Fruit fly (Drosophila melanogaster): ENCODE data around the gene RhoGAP71E.

The RhoGAP71E gene

dm6 chr3L:15639978-15640377 is 51.3 kb downstream of the RhoGAP71E start (continued):
- TF ChIP-seq CG31365 (tag; optimal IDR thresholded peaks at IDR 0.05) (no peak), CG2712 (tag; optimal IDR thresholded peaks at IDR 0.05) (peak; percentile 43), CG16815 (GFP tag; optimal IDR thresholded peaks at IDR 0.05) (no peak), pum (GFP tag; optimal IDR thresholded peaks at IDR 0.05) (peak; percentile 10), grau (tag; optimal IDR thresholded peaks at IDR 0.05) (peak; percentile 3), prd (optimal IDR thresholded peaks at IDR 0.05) (no peak), prd (GFP tag; IDR thresholded peaks at IDR 0.05) (peak; percentile 58; the same call in 1 of the 3 replicates), CG11696 (GFP tag; IDR thresholded peaks at IDR 0.05) (no peak), D (optimal IDR thresholded peaks at IDR 0.05) (no peak), D (GFP tag; optimal IDR thresholded peaks at IDR 0.05) (no peak), tx (GFP tag; optimal IDR thresholded peaks at IDR 0.05) (no peak), pnt (GFP tag; optimal IDR thresholded peaks at IDR 0.05) (peak; percentile 16), NC2β (GFP tag; optimal IDR thresholded peaks at IDR 0.05) (peak; percentile 1), zf30C (GFP tag; optimal IDR thresholded peaks at IDR 0.05) (peak; percentile 33), row (GFP tag; IDR thresholded peaks at IDR 0.05) (0 out of 3 replicates have a peak, but pooled peaks have one; percentile 35), sob (GFP tag; IDR thresholded peaks at IDR 0.05) (no peak), crc (GFP tag; optimal IDR thresholded peaks at IDR 0.05) (no peak), CG13123 (GFP tag; optimal IDR thresholded peaks at IDR 0.05) (no peak), kay (GFP tag; optimal IDR thresholded peaks at IDR 0.05) (no peak), NfI (GFP tag; optimal IDR thresholded peaks at IDR 0.05) (no peak), CG4360 (GFP tag; IDR thresholded peaks at IDR 0.05) (0 out of 2 replicates have a peak, but pooled peaks have one; percentile 18), CG3281 (GFP tag; optimal IDR thresholded peaks at IDR 0.05) (no peak), dpn (GFP tag; optimal IDR thresholded peaks at IDR 0.05) (no peak), Trl (optimal IDR thresholded peaks at IDR 0.05) (no peak), Trl (GFP tag; optimal IDR thresholded peaks at IDR 0.05) (no peak), CG18262 (tag; optimal IDR thresholded peaks at IDR 0.05) (peak; percentile 28), corto (GFP tag; optimal IDR thresholded peaks at IDR 0.05) (no peak), NFAT (GFP tag; IDR thresholded peaks at IDR 0.05) (no peak), CG7745 (tag; optimal IDR thresholded peaks at IDR 0.05) (no peak), sens (GFP tag) (peak; percentile 36), Fer3 (tag; optimal IDR thresholded peaks at IDR 0.05) (no peak), phol (tag; optimal IDR thresholded peaks at IDR 0.05) (peak; percentile 13), CG17829 (tag; optimal IDR thresholded peaks at IDR 0.05) (peak; percentile 32), Ssrp (tag; optimal IDR thresholded peaks at IDR 0.05) (peak; percentile 11), abd-A (tag; optimal IDR thresholded peaks at IDR 0.05) (no peak), knrl (GFP tag; IDR thresholded peaks at IDR 0.05; ENCODE audit: partially characterized antibody) (no peak), disco-r (GFP tag; optimal IDR thresholded peaks at IDR 0.05) (no peak), Dip3 (GFP tag; optimal IDR thresholded peaks at IDR 0.05) (no peak), unc-4 (GFP tag; IDR thresholded peaks at IDR 0.05; ENCODE audit: partially characterized antibody) (no peak), CG7839 (tag; optimal IDR thresholded peaks at IDR 0.05) (peak; percentile 16), CG18764 (GFP tag; optimal IDR thresholded peaks at IDR 0.05) (no peak), kni (GFP tag; optimal IDR thresholded peaks at IDR 0.05) (no peak), CG11093 (GFP tag; IDR thresholded peaks at IDR 0.05) (0 out of 3 replicates have a peak, but pooled peaks have one; percentile 27), scrt (GFP tag; optimal IDR thresholded peaks at IDR 0.05) (peak; percentile 36), eyg (GFP tag; optimal IDR thresholded peaks at IDR 0.05) (no peak), dmrt99B (tag; optimal IDR thresholded peaks at IDR 0.05) (peak; percentile 4), mam (GFP tag; optimal IDR thresholded peaks at IDR 0.05) (no peak), hbn (GFP tag; IDR thresholded peaks at IDR 0.05; ENCODE audit: partially characterized antibody) (no peak), CG30403 (GFP tag; optimal IDR thresholded peaks at IDR 0.05) (peak; percentile 8), CG6683 (GFP tag; optimal IDR thresholded peaks at IDR 0.05) (no peak), Elba2 (GFP tag; optimal IDR thresholded peaks at IDR 0.05) (no peak), Gug (GFP tag; IDR thresholded peaks at IDR 0.05) (no peak)

Measured in whole organism, embryonic.